Fruit fly (Drosophila melanogaster): Measurements from ENCODE around the gene Prosalpha6.

DNA sequence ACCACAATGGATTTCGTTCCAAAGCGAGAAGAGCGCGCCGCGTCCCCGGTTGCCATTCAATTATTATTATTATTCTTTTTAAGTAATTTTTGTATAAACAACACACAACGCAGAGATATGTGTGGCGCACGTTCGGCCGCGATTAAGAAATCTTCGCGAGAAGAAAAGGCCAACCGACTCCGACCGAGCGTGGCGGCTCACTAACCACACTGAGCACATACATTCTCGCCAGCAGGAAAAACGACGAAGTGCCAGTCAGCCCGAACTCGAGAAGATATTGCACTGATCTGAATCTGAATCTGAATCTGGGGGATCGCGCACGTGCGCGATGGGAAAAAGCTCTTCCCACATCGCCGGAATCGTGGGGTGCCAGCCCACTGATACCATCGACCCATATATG is 22.2 kb upstream of the Prosalpha6 start, which contains the start of gene Sur:
- TF ChIP-seq CG11617 (GFP tag; optimal IDR thresholded peaks at IDR 0.05) (no peak), cnc (optimal IDR thresholded peaks at IDR 0.05) (no peak), CG5204 (GFP tag; optimal IDR thresholded peaks at IDR 0.05) (no peak), CG7101 (tag; optimal IDR thresholded peaks at IDR 0.05) (no peak)

Data from whole organism, adult.